ENCODE assay signal across 2 worm cellular contexts in genomic region chrIV:1456775-1457174, ce11.
TF ChIP-seq lines count a peak whose summit lies in the region.

Gene nadk-1 (plus strand): TSS chrIV:1457075.

TF ChIP-seq in whole organism, L4 larva, 104 proteins besides CTCF, POLR2A, EP300 and RAD21:
- TF ChIP-seq mep-1 (tag; optimal IDR thresholded peaks at IDR 0.05; lab: Kevin White, UChicago) (peak; percentile 10), aha-1 (tag; lab: Kevin White, UChicago) (peak; percentile 16), set-16 (GFP tag; IDR thresholded peaks at IDR 0.05; lab: Robert Waterston, UW) (0 out of 2 replicates have a peak, but pooled peaks have one; percentile 30), madf-9 (GFP tag; conservative IDR thresholded peaks at IDR 0.05; lab: Robert Waterston, UW) (0 out of 2 replicates have a peak, but pooled peaks have one; percentile 3), tag-97 (GFP tag; IDR thresholded peaks at IDR 0.05; lab: Robert Waterston, UW) (no peak), pha-4 (GFP tag; IDR thresholded peaks at IDR 0.05; lab: Robert Waterston, UW) (0 out of 2 replicates have a peak, but pooled peaks have one; percentile 3), pha-4 (tag; optimal IDR thresholded peaks at IDR 0.05; lab: Kevin White, UChicago) (no peak), daf-16 (GFP tag; optimal IDR thresholded peaks at IDR 0.05; lab: Kevin White, UChicago) (no peak), daf-16 (tag; optimal IDR thresholded peaks at IDR 0.05; lab: Kevin White, UChicago) (no peak), nhr-41 (GFP tag; IDR thresholded peaks at IDR 0.05; lab: Robert Waterston, UW) (no peak)
TF ChIP-seq in whole organism, L4 larva: peak in this region for 5.

TF ChIP-seq in whole organism, young adult, 124 proteins besides CTCF, POLR2A, EP300 and RAD21:
- 0 out of 2 replicates have a peak, but pooled peaks have one; percentile 25 for TF ChIP-seq zfh-2 (GFP tag; conservative IDR thresholded peaks at IDR 0.05; lab: Robert Waterston, UW)
- TF ChIP-seq rcor-1 (GFP tag; IDR thresholded peaks at IDR 0.05; lab: Robert Waterston, UW), result no peak
- TF ChIP-seq K12H6.12 (tag; optimal IDR thresholded peaks at IDR 0.05; lab: Kevin White, UChicago), result no peak
- no peak for TF ChIP-seq pha-4 (tag; optimal IDR thresholded peaks at IDR 0.05; lab: Kevin White, UChicago)
- TF ChIP-seq ztf-18 (tag; optimal IDR thresholded peaks at IDR 0.05; lab: Kevin White, UChicago), result no peak
- no peak for TF ChIP-seq F55B11.4 (tag; optimal IDR thresholded peaks at IDR 0.05; lab: Kevin White, UChicago; ENCODE audit: borderline replicate concordance, insufficient read depth)
- TF ChIP-seq Y79H2A.3 (GFP tag; conservative IDR thresholded peaks at IDR 0.05; lab: Robert Waterston, UW), result no peak
- no peak for TF ChIP-seq snpc-1.1 (tag; optimal IDR thresholded peaks at IDR 0.05; lab: Kevin White, UChicago; ENCODE audit: insufficient read depth)
- no peak for TF ChIP-seq egl-18 (GFP tag; IDR thresholded peaks at IDR 0.05; lab: Robert Waterston, UW)
- no peak for TF ChIP-seq ztf-26 (tag; optimal IDR thresholded peaks at IDR 0.05; lab: Kevin White, UChicago)
- TF ChIP-seq dox-1 (GFP tag; IDR thresholded peaks at IDR 0.05; lab: Robert Waterston, UW), result no peak
- TF ChIP-seq ceh-100 (GFP tag; IDR thresholded peaks at IDR 0.05; lab: Robert Waterston, UW), result no peak
- no peak for TF ChIP-seq madf-8 (GFP tag; conservative IDR thresholded peaks at IDR 0.05; lab: Robert Waterston, UW)
- TF ChIP-seq nhr-80 (tag; optimal IDR thresholded peaks at IDR 0.05; lab: Kevin White, UChicago), result peak; percentile 13
- TF ChIP-seq cebp-2 (GFP tag; IDR thresholded peaks at IDR 0.05; lab: Robert Waterston, UW), result 0 out of 2 replicates have a peak, but pooled peaks have one; percentile 26
- no peak for TF ChIP-seq F37B4.10 (GFP tag; IDR thresholded peaks at IDR 0.05; lab: Robert Waterston, UW)
